Worm (Caenorhabditis elegans) whole organism, L3 larva: Measurements from ENCODE around the gene ZC84.6.

ENCODE experiments used
- R02D3.7 ChIP-seq: fragments of 150-350 bp; optimal IDR thresholded peaks from 2 replicates; lab custom pipeline; 2014; ENCODE audit warnings: missing biosample characterization, missing genetic modification characterization
- ZK546.5 ChIP-seq: sonication (generic microtip); optimal IDR thresholded peaks from 2 replicates; lab custom pipeline; 2017; ENCODE audit warnings: missing biosample characterization, missing genetic modification characterization
- aly-2 ChIP-seq: fragments of 150-350 bp; optimal IDR thresholded peaks from 2 replicates; lab custom pipeline; 2014; ENCODE audit warnings: missing biosample characterization, missing genetic modification characterization
- ama-1 ChIP-seq: fragments of 150-350 bp; optimal IDR thresholded peaks from 2 replicates; lab custom pipeline; 2018
- ceh-16 ChIP-seq: sonication (generic microtip); optimal IDR thresholded peaks from 2 replicates; lab custom pipeline; 2017; ENCODE audit warnings: missing biosample characterization, missing genetic modification characterization
- ceh-28 ChIP-seq: fragments of 150-350 bp; optimal IDR thresholded peaks from 2 replicates; lab custom pipeline; 2014; ENCODE audit warnings: missing biosample characterization, missing genetic modification reagents, missing genetic modification characterization
- daf-12 ChIP-seq: fragments of 150-350 bp; optimal IDR thresholded peaks from 2 replicates; lab custom pipeline; 2014; ENCODE audit warnings: missing biosample characterization, missing genetic modification reagents, missing genetic modification characterization
- egl-27 ChIP-seq: sonication (generic microtip); optimal IDR thresholded peaks from 4 replicates; lab custom pipeline; 2017; ENCODE audit warnings: missing biosample characterization, missing genetic modification reagents, missing genetic modification characterization
- elt-1 ChIP-seq: fragments of 150-350 bp; optimal IDR thresholded peaks from 2 replicates; lab custom pipeline; 2014; ENCODE audit warnings: missing biosample characterization, missing genetic modification characterization
- elt-2 ChIP-seq: sonication (generic microtip); optimal IDR thresholded peaks from 2 replicates; lab custom pipeline; 2016; ENCODE audit warnings: missing genetic modification reagents, mild to moderate bottlenecking, missing genetic modification characterization, missing compliant biosample characterization
- elt-3 ChIP-seq, 3 experiments: fragments of 150-350 bp in 1 of 3; sonication (generic microtip) in 2 of 3; optimal IDR thresholded peaks; 2 replicates in 2 of 3; 4 replicates in 1 of 3; lab custom pipeline; 2014 to 2017; ENCODE audit warnings: missing biosample characterization in 3 of 3, missing genetic modification characterization in 3 of 3
- eor-1 ChIP-seq, 2 experiments: fragments of 150-350 bp; optimal IDR thresholded peaks; 2 replicates each; lab custom pipeline; 2014 to 2018; ENCODE audit warnings: missing biosample characterization in 2 of 2, missing genetic modification characterization in 2 of 2
- fkh-10 ChIP-seq: sonication (generic microtip); optimal IDR thresholded peaks from 2 replicates; lab custom pipeline; 2017; ENCODE audit warnings: missing biosample characterization, missing genetic modification reagents, missing genetic modification characterization
- hmg-11 ChIP-seq: sonication (generic microtip); optimal IDR thresholded peaks from 2 replicates; lab custom pipeline; 2016; ENCODE audit warnings: missing genetic modification characterization, missing compliant biosample characterization
- jun-1 ChIP-seq: fragments of 150-350 bp; optimal IDR thresholded peaks from 2 replicates; lab custom pipeline; 2014; ENCODE audit warnings: missing biosample characterization, missing genetic modification reagents, missing genetic modification characterization
- lin-15B ChIP-seq: fragments of 150-350 bp; optimal IDR thresholded peaks from 2 replicates; lab custom pipeline; 2014; ENCODE audit warnings: missing biosample characterization, missing genetic modification characterization
- lin-39 ChIP-seq: fragments of 150-350 bp; optimal IDR thresholded peaks from 2 replicates; lab custom pipeline; 2018; ENCODE audit warnings: missing biosample characterization, missing genetic modification reagents, missing genetic modification characterization
- lsy-12 ChIP-seq: sonication (generic microtip); optimal IDR thresholded peaks from 2 replicates; lab custom pipeline; 2016; ENCODE audit warnings: mild to moderate bottlenecking, missing genetic modification characterization, missing compliant biosample characterization
- mdl-1 ChIP-seq: fragments of 150-350 bp; optimal IDR thresholded peaks from 2 replicates; lab custom pipeline; 2014; ENCODE audit warnings: missing biosample characterization, missing genetic modification characterization
- mml-1 ChIP-seq: fragments of 150-350 bp; sonication (generic microtip); optimal IDR thresholded peaks from 3 replicates; lab custom pipeline; 2014; ENCODE audit warnings: missing biosample characterization, missing genetic modification characterization
- nfya-1 ChIP-seq: sonication (generic microtip); optimal IDR thresholded peaks from 2 replicates; lab custom pipeline; 2017; ENCODE audit warnings: missing genetic modification characterization, mild to moderate bottlenecking, missing compliant biosample characterization, antibody characterized with exemption, moderate library complexity; ENCODE audit not compliant: insufficient read depth
- nhr-11 ChIP-seq: fragments of 150-350 bp; optimal IDR thresholded peaks from 2 replicates; lab custom pipeline; 2014; ENCODE audit warnings: missing biosample characterization, missing genetic modification characterization
- nhr-12 ChIP-seq: fragments of 150-350 bp; optimal IDR thresholded peaks from 2 replicates; lab custom pipeline; 2014; ENCODE audit warnings: missing biosample characterization, missing genetic modification characterization
- nhr-237 ChIP-seq: fragments of 150-350 bp; optimal IDR thresholded peaks from 2 replicates; lab custom pipeline; 2014; ENCODE audit warnings: missing biosample characterization, missing genetic modification characterization
- nhr-25 ChIP-seq: sonication (generic microtip); optimal IDR thresholded peaks from 2 replicates; lab custom pipeline; 2017; ENCODE audit warnings: missing biosample characterization, missing genetic modification characterization
- nhr-28 ChIP-seq: fragments of 150-350 bp; optimal IDR thresholded peaks from 2 replicates; lab custom pipeline; 2014; ENCODE audit warnings: missing biosample characterization, missing genetic modification characterization
- nhr-43 ChIP-seq: sonication (generic microtip); optimal IDR thresholded peaks from 2 replicates; lab custom pipeline; 2016; ENCODE audit warnings: mild to moderate bottlenecking, missing genetic modification characterization, missing compliant biosample characterization; ENCODE audit not compliant: poor library complexity, severe bottlenecking
- nhr-67 ChIP-seq: fragments of 150-350 bp; optimal IDR thresholded peaks from 2 replicates; lab custom pipeline; 2014; ENCODE audit warnings: missing biosample characterization, missing genetic modification characterization
- nhr-76 ChIP-seq: fragments of 150-350 bp; sonication (generic microtip); optimal IDR thresholded peaks from 5 replicates; lab custom pipeline; 2014; ENCODE audit warnings: missing biosample characterization, missing genetic modification characterization
- nhr-77 ChIP-seq: fragments of 150-350 bp; optimal IDR thresholded peaks from 2 replicates; lab custom pipeline; 2014; ENCODE audit warnings: missing biosample characterization, missing genetic modification characterization
- pha-4 ChIP-seq: fragments of 150-350 bp; optimal IDR thresholded peaks from 2 replicates; lab custom pipeline; 2014; ENCODE audit warnings: missing biosample characterization, missing genetic modification reagents, missing genetic modification characterization
- sea-2 ChIP-seq: fragments of 150-350 bp; sonication (generic microtip); optimal IDR thresholded peaks from 4 replicates; lab custom pipeline; 2014; ENCODE audit warnings: missing biosample characterization, missing genetic modification reagents, missing genetic modification characterization
- skn-1 ChIP-seq: fragments of 150-350 bp; optimal IDR thresholded peaks from 2 replicates; lab custom pipeline; 2014; ENCODE audit warnings: missing biosample characterization, missing genetic modification characterization
- snpc-4 ChIP-seq: fragments of 150-350 bp; optimal IDR thresholded peaks from 2 replicates; lab custom pipeline; 2014; ENCODE audit warnings: missing biosample characterization, missing genetic modification characterization
- tbx-2 ChIP-seq: sonication (generic microtip); optimal IDR thresholded peaks from 2 replicates; lab custom pipeline; 2016; ENCODE audit warnings: mild to moderate bottlenecking, missing genetic modification characterization, missing compliant biosample characterization
- unc-39 ChIP-seq: sonication (generic microtip); optimal IDR thresholded peaks from 4 replicates; lab custom pipeline; 2017; ENCODE audit warnings: missing biosample characterization, missing genetic modification characterization
- unc-62 ChIP-seq: fragments of 150-350 bp; sonication (generic microtip); optimal IDR thresholded peaks from 4 replicates; lab custom pipeline; 2014; ENCODE audit warnings: missing biosample characterization, missing genetic modification reagents, missing genetic modification characterization
- ztf-11 ChIP-seq: fragments of 150-350 bp; optimal IDR thresholded peaks from 2 replicates; lab custom pipeline; 2014; ENCODE audit warnings: missing biosample characterization, missing genetic modification characterization
- ztf-4 ChIP-seq: fragments of 150-350 bp; optimal IDR thresholded peaks from 2 replicates; lab custom pipeline; 2014; ENCODE audit warnings: missing biosample characterization, missing genetic modification characterization

Gene ZC84.6

ce11 chrIII:9215367-9215766 is 15.9 kb upstream of the ZC84.6 start, which contains the start of gene npr-29:
npr-29 (minus strand) TSS chrIII:9215467.
- TF ChIP-seq snpc-4 (tag; lab: Kevin White, UChicago) = no peak
- TF ChIP-seq mml-1 (tag; lab: Kevin White, UChicago) = no peak
- TF ChIP-seq nhr-76 (tag; lab: Kevin White, UChicago) = no peak
- no peak for TF ChIP-seq lsy-12 (tag; lab: Kevin White, UChicago)
- no peak for TF ChIP-seq jun-1 (tag; lab: Kevin White, UChicago)
- TF ChIP-seq ama-1 = no peak
- no peak for TF ChIP-seq nhr-43 (tag; lab: Kevin White, UChicago)
- TF ChIP-seq daf-12 (tag; lab: Kevin White, UChicago) = no peak
- TF ChIP-seq elt-2 (tag; lab: Kevin White, UChicago) = no peak
- TF ChIP-seq unc-39 (tag; lab: Kevin White, UChicago) = no peak
- TF ChIP-seq ceh-28 = no peak
- TF ChIP-seq nhr-11 (tag; lab: Kevin White, UChicago) = no peak
- TF ChIP-seq ZK546.5 (tag; lab: Kevin White, UChicago) = no peak
- TF ChIP-seq lin-15B (tag; lab: Kevin White, UChicago) = no peak
- no peak for TF ChIP-seq ceh-16
- TF ChIP-seq lin-39 (tag; lab: Kevin White, UChicago) = no peak

- no peak for TF ChIP-seq egl-27 (tag; lab: Kevin White, UChicago)
- no peak for TF ChIP-seq nhr-77 (tag; lab: Kevin White, UChicago)
- no peak for TF ChIP-seq unc-62 (GFP tag; lab: Kevin White, UChicago)
- no peak for TF ChIP-seq nhr-12 (tag; lab: Kevin White, UChicago)
- no peak for TF ChIP-seq ztf-11 (tag; lab: Kevin White, UChicago)
- no peak for TF ChIP-seq aly-2
- no peak for TF ChIP-seq ztf-4 (tag; lab: Kevin White, UChicago)
- no peak for TF ChIP-seq lin-15B (tag; lab: Kevin White, UChicago)
- TF ChIP-seq eor-1 (tag; optimal IDR thresholded peaks at IDR 0.05; lab: Kevin White, UChicago) = no peak
- TF ChIP-seq nhr-25 (tag; lab: Kevin White, UChicago) = no peak
- TF ChIP-seq nhr-237 (tag; lab: Kevin White, UChicago) = no peak
- no peak for TF ChIP-seq nfya-1 (tag; lab: Kevin White, UChicago)
- no peak for TF ChIP-seq elt-3 (tag; optimal IDR thresholded peaks at IDR 0.05; lab: Kevin White, UChicago)
- TF ChIP-seq hmg-11 (tag; lab: Kevin White, UChicago) = no peak
- no peak for TF ChIP-seq snpc-4 (tag; lab: Kevin White, UChicago)
These were observed 6.7 kb upstream of the ZC84.6 start, which contains the start of gene ZC84.1 for ce11 chrIII:9206185-9206584. ZC84.1 (minus strand) TSS chrIII:9206285.

- TF ChIP-seq ama-1 = no peak
- no peak for TF ChIP-seq sea-2
- TF ChIP-seq daf-12 (tag; lab: Kevin White, UChicago) = no peak
- TF ChIP-seq ztf-4 (tag; lab: Kevin White, UChicago) = no peak
- TF ChIP-seq ztf-11 (tag; lab: Kevin White, UChicago) = no peak
- TF ChIP-seq elt-3 (tag; optimal IDR thresholded peaks at IDR 0.05; lab: Kevin White, UChicago) = no peak
- TF ChIP-seq lin-39 (tag; lab: Kevin White, UChicago) = no peak
- no peak for TF ChIP-seq hmg-11 (tag; lab: Kevin White, UChicago)
- no peak for TF ChIP-seq jun-1 (tag; lab: Kevin White, UChicago)
- TF ChIP-seq eor-1 (tag; optimal IDR thresholded peaks at IDR 0.05; lab: Kevin White, UChicago) = no peak
- TF ChIP-seq R02D3.7 (tag; lab: Kevin White, UChicago) = no peak
- no peak for TF ChIP-seq nhr-28
- no peak for TF ChIP-seq elt-1 (tag; lab: Kevin White, UChicago)
These were observed 2.5 kb upstream of the ZC84.6 start for ce11 chrIII:9201977-9202376.

ce11 chrIII:9191091-9191490 is 8.4 kb downstream of the ZC84.6 start, which contains the start of gene cls-3:
cls-3 (minus strand) TSS chrIII:9191109.
- TF ChIP-seq nhr-67 (tag; lab: Kevin White, UChicago) (no peak), ztf-11 (tag; lab: Kevin White, UChicago) (no peak), lin-15B (tag; lab: Kevin White, UChicago) (peak; percentile 40), nfya-1 (tag; lab: Kevin White, UChicago) (peak; percentile 63), ama-1 (no peak), snpc-4 (tag; lab: Kevin White, UChicago) (no peak), pha-4 (no peak), skn-1 (peak; percentile 13), aly-2 (no peak), lsy-12 (tag; lab: Kevin White, UChicago) (peak; percentile 7), mdl-1 (tag; lab: Kevin White, UChicago) (no peak), lin-39 (tag; lab: Kevin White, UChicago) (peak; percentile 43), tbx-2 (no peak), fkh-10 (peak; percentile 15)
